Fruit fly (Drosophila melanogaster) whole organism, embryonic: ENCODE data around the gene SrpRbeta.

ENCODE experiments used
- Adf1 ChIP-seq: fragments of 200-800 bp; sonication (Bioruptor generic); IDR thresholded peaks from 2 replicates; pipeline ENCODE4 v1.3.6; 2022; ENCODE audit warnings: missing biosample characterization, missing genetic modification characterization
- Asciz ChIP-seq: fragments of 200-800 bp; sonication (Bioruptor generic); optimal IDR thresholded peaks from 2 replicates; lab custom pipeline; 2017; ENCODE audit warnings: missing biosample characterization, mild to moderate bottlenecking, missing genetic modification characterization, missing genetic modification reagents
- Bgb ChIP-seq: fragments of 200-800 bp; sonication (Bioruptor generic); IDR thresholded peaks from 2 replicates; pipeline ENCODE4 v1.3.6; 2022; ENCODE audit warnings: missing biosample characterization, missing genetic modification characterization; ENCODE audit not compliant: partially characterized antibody
- CG10321 ChIP-seq: fragments of 200-800 bp; sonication (Bioruptor generic); IDR thresholded peaks from 2 replicates; pipeline ENCODE4 v1.3.6; 2022; ENCODE audit warnings: missing biosample characterization, missing genetic modification characterization
- CG10543 ChIP-seq: fragments of 200-800 bp; sonication (Bioruptor generic); optimal IDR thresholded peaks from 3 replicates; lab custom pipeline; 2017; ENCODE audit warnings: missing biosample characterization, mild to moderate bottlenecking, missing genetic modification characterization, moderate library complexity
- CG12071 ChIP-seq: fragments of 200-800 bp; sonication (Bioruptor generic); optimal IDR thresholded peaks from 3 replicates; lab custom pipeline; 2018; ENCODE audit warnings: missing biosample characterization, mild to moderate bottlenecking, missing genetic modification characterization
- CG13624 ChIP-seq: fragments of 200-800 bp; sonication (Bioruptor generic); optimal IDR thresholded peaks from 2 replicates; lab custom pipeline; 2016; ENCODE audit warnings: missing biosample characterization, missing genetic modification characterization
- CG14050 ChIP-seq: fragments of 200-800 bp; sonication (Bioruptor generic); IDR thresholded peaks from 3 replicates; pipeline ENCODE4 v1.3.6; 2022; ENCODE audit warnings: missing biosample characterization, missing genetic modification characterization
- CG14710 ChIP-seq: fragments of 200-800 bp; sonication (Bioruptor generic); optimal IDR thresholded peaks from 3 replicates; lab custom pipeline; 2019; ENCODE audit warnings: missing biosample characterization, mild to moderate bottlenecking, missing genetic modification characterization, moderate library complexity
- CG2678 ChIP-seq: fragments of 200-800 bp; sonication (Bioruptor generic); optimal IDR thresholded peaks from 3 replicates; lab custom pipeline; 2019; ENCODE audit warnings: missing biosample characterization, mild to moderate bottlenecking, missing genetic modification characterization, moderate library complexity
- CG33213 ChIP-seq: fragments of 200-800 bp; sonication (Bioruptor generic); optimal IDR thresholded peaks from 3 replicates; lab custom pipeline; 2016; ENCODE audit warnings: missing biosample characterization, missing genetic modification characterization
- CG4617 ChIP-seq: fragments of 200-800 bp; sonication (Bioruptor generic); optimal IDR thresholded peaks from 3 replicates; lab custom pipeline; 2016; ENCODE audit warnings: missing biosample characterization, missing genetic modification characterization, borderline replicate concordance
- CG6254 ChIP-seq: fragments of 200-800 bp; sonication (Bioruptor generic); optimal IDR thresholded peaks from 3 replicates; lab custom pipeline; 2017; ENCODE audit warnings: mild to moderate bottlenecking, missing biosample characterization, missing genetic modification reagents, missing genetic modification characterization
- CG7556 ChIP-seq: fragments of 200-800 bp; sonication (Bioruptor generic); optimal IDR thresholded peaks from 2 replicates; lab custom pipeline; 2017; ENCODE audit warnings: missing biosample characterization, mild to moderate bottlenecking, missing genetic modification characterization
- CG7963 ChIP-seq: fragments of 200-800 bp; sonication (Bioruptor generic); IDR thresholded peaks from 3 replicates; pipeline ENCODE4 v1.3.6; 2022; ENCODE audit warnings: missing biosample characterization, missing genetic modification characterization; ENCODE audit not compliant: partially characterized antibody
- CG8281 ChIP-seq: fragments of 200-800 bp; sonication (Bioruptor generic); optimal IDR thresholded peaks from 2 replicates; lab custom pipeline; 2018; ENCODE audit warnings: missing biosample characterization, mild to moderate bottlenecking, missing genetic modification characterization, moderate library complexity
- CG8944 ChIP-seq: fragments of 200-800 bp; sonication (Bioruptor generic); optimal IDR thresholded peaks from 3 replicates; lab custom pipeline; 2016; ENCODE audit warnings: missing biosample characterization, missing genetic modification characterization
- CG9797 ChIP-seq: fragments of 200-800 bp; sonication (Bioruptor generic); optimal IDR thresholded peaks from 3 replicates; lab custom pipeline; 2018; ENCODE audit warnings: missing biosample characterization, mild to moderate bottlenecking, missing genetic modification characterization
- CHES-1-like ChIP-seq: fragments of 200-800 bp; sonication (Bioruptor generic); optimal IDR thresholded peaks from 2 replicates; lab custom pipeline; 2016; ENCODE audit warnings: missing biosample characterization, missing genetic modification characterization
- CrebB ChIP-seq: fragments of 200-800 bp; sonication (Bioruptor generic); optimal IDR thresholded peaks from 3 replicates; lab custom pipeline; 2018; ENCODE audit warnings: missing biosample characterization, mild to moderate bottlenecking, missing genetic modification characterization
- Dad ChIP-seq: fragments of 200-800 bp; sonication (Bioruptor generic); optimal IDR thresholded peaks from 3 replicates; lab custom pipeline; 2016; ENCODE audit warnings: missing biosample characterization, missing genetic modification characterization
- Dfd ChIP-seq, 2 experiments: fragments of >200 bp; optimal IDR thresholded peaks; 2 replicates each; lab custom pipeline; 2017; ENCODE audit warnings: missing biosample characterization in 2 of 2, missing genetic modification characterization in 2 of 2
- Hey ChIP-seq: fragments of 200-800 bp; sonication (Bioruptor generic); optimal IDR thresholded peaks from 3 replicates; lab custom pipeline; 2018; ENCODE audit warnings: missing biosample characterization, mild to moderate bottlenecking, missing genetic modification characterization
- Hr39 ChIP-seq: fragments of >200 bp; optimal IDR thresholded peaks from 2 replicates; lab custom pipeline; 2017
- MTF-1 ChIP-seq: fragments of 200-800 bp; sonication (Bioruptor generic); optimal IDR thresholded peaks from 2 replicates; lab custom pipeline; 2018; ENCODE audit warnings: missing biosample characterization, mild to moderate bottlenecking, missing genetic modification characterization, borderline replicate concordance
- Meics ChIP-seq: fragments of 200-800 bp; sonication (Bioruptor generic); optimal IDR thresholded peaks from 2 replicates; lab custom pipeline; 2017; ENCODE audit warnings: missing biosample characterization, mild to moderate bottlenecking, missing genetic modification characterization
- Mes4 ChIP-seq: fragments of 200-800 bp; sonication (Bioruptor generic); optimal IDR thresholded peaks from 2 replicates; lab custom pipeline; 2016; ENCODE audit warnings: missing biosample characterization, missing genetic modification characterization
- Six4 ChIP-seq: fragments of 200-800 bp; sonication (Bioruptor generic); optimal IDR thresholded peaks from 2 replicates; lab custom pipeline; 2016; ENCODE audit warnings: missing biosample characterization, missing genetic modification characterization
- ac ChIP-seq: fragments of 200-800 bp; sonication (Bioruptor generic); optimal IDR thresholded peaks from 3 replicates; lab custom pipeline; 2017; ENCODE audit warnings: missing biosample characterization, mild to moderate bottlenecking, missing genetic modification characterization
- cad ChIP-seq: fragments of >200 bp; optimal IDR thresholded peaks from 2 replicates; lab custom pipeline; 2017; ENCODE audit warnings: missing biosample characterization, missing genetic modification characterization
- croc ChIP-seq: fragments of 200-800 bp; sonication (Bioruptor generic); conservative IDR thresholded peaks from 3 replicates; pipeline ENCODE4 v1.3.6; 2022; ENCODE audit warnings: missing biosample characterization, missing genetic modification characterization
- crol ChIP-seq: fragments of 200-800 bp; sonication (Bioruptor generic); IDR thresholded peaks from 2 replicates; pipeline ENCODE4 v1.3.6; 2022; ENCODE audit warnings: missing biosample characterization, missing genetic modification characterization
- dimm ChIP-seq: fragments of 200-800 bp; sonication (Bioruptor generic); IDR thresholded peaks from 2 replicates; pipeline ENCODE4 v1.3.6; 2022; ENCODE audit warnings: missing biosample characterization, missing genetic modification characterization
- dmrt11E ChIP-seq: fragments of 200-800 bp; sonication (Bioruptor generic); optimal IDR thresholded peaks from 3 replicates; lab custom pipeline; 2018; ENCODE audit warnings: missing biosample characterization, mild to moderate bottlenecking, missing genetic modification characterization, moderate library complexity
- grn ChIP-seq: fragments of 200-800 bp; sonication (Bioruptor generic); optimal IDR thresholded peaks from 3 replicates; lab custom pipeline; 2017; ENCODE audit warnings: missing biosample characterization, missing genetic modification characterization
- gsb ChIP-seq: fragments of 200-800 bp; sonication (Bioruptor generic); IDR thresholded peaks from 2 replicates; pipeline ENCODE4 v1.3.6; 2022; ENCODE audit warnings: missing biosample characterization, missing genetic modification characterization
- hth ChIP-seq: fragments of >200 bp; optimal IDR thresholded peaks from 2 replicates; lab custom pipeline; 2017; ENCODE audit warnings: inconsistent platforms
- insv ChIP-seq, 2 experiments: fragments of 200-800 bp; sonication (Bioruptor generic); optimal IDR thresholded peaks; 3 replicates each; lab custom pipeline; 2016 to 2018; ENCODE audit warnings: missing biosample characterization in 2 of 2, missing genetic modification characterization in 2 of 2
- kni ChIP-seq: fragments of 200-800 bp; sonication (Bioruptor generic); optimal IDR thresholded peaks from 3 replicates; lab custom pipeline; 2017; ENCODE audit warnings: mild to moderate bottlenecking, missing biosample characterization, missing genetic modification reagents, missing genetic modification characterization
- maf-S ChIP-seq: fragments of 200-800 bp; sonication (Bioruptor generic); optimal IDR thresholded peaks from 2 replicates; lab custom pipeline; 2016; ENCODE audit warnings: missing biosample characterization, missing genetic modification characterization
- mam ChIP-seq: fragments of 200-800 bp; sonication (Bioruptor generic); optimal IDR thresholded peaks from 3 replicates; lab custom pipeline; 2016; ENCODE audit warnings: missing biosample characterization, missing genetic modification characterization
- nmo ChIP-seq: fragments of 200-800 bp; sonication (Bioruptor generic); optimal IDR thresholded peaks from 2 replicates; lab custom pipeline; 2018; ENCODE audit warnings: missing biosample characterization, mild to moderate bottlenecking, missing genetic modification characterization, moderate library complexity
- pb ChIP-seq: fragments of 200-800 bp; sonication (Bioruptor generic); optimal IDR thresholded peaks from 3 replicates; lab custom pipeline; 2016; ENCODE audit warnings: missing biosample characterization, missing genetic modification characterization
- pita ChIP-seq: fragments of 200-800 bp; sonication (Bioruptor generic); optimal IDR thresholded peaks from 2 replicates; lab custom pipeline; 2017; ENCODE audit warnings: missing biosample characterization, mild to moderate bottlenecking, missing genetic modification characterization
- pzg ChIP-seq: fragments of 200-800 bp; sonication (Bioruptor generic); optimal IDR thresholded peaks from 3 replicates; lab custom pipeline; 2018; ENCODE audit warnings: missing biosample characterization, mild to moderate bottlenecking, missing genetic modification characterization, moderate library complexity
- sima ChIP-seq: fragments of 200-800 bp; sonication (Bioruptor generic); optimal IDR thresholded peaks from 2 replicates; lab custom pipeline; 2016; ENCODE audit warnings: missing biosample characterization, missing genetic modification characterization
- slp2 ChIP-seq: fragments of 200-800 bp; sonication (Bioruptor generic); optimal IDR thresholded peaks from 2 replicates; lab custom pipeline; 2016; ENCODE audit warnings: missing biosample characterization, missing genetic modification characterization
- so ChIP-seq: fragments of 200-800 bp; sonication (Bioruptor generic); IDR thresholded peaks from 3 replicates; pipeline ENCODE4 v1.3.6; 2022; ENCODE audit warnings: missing biosample characterization, missing genetic modification characterization
- vnd ChIP-seq: fragments of 200-800 bp; sonication (Bioruptor generic); IDR thresholded peaks from 3 replicates; pipeline ENCODE4 v1.3.6; 2022; ENCODE audit warnings: missing biosample characterization, missing genetic modification characterization; ENCODE audit not compliant: partially characterized antibody
- zfh1 ChIP-seq: fragments of 200-800 bp; sonication (Bioruptor generic); IDR thresholded peaks from 3 replicates; pipeline ENCODE4 v1.3.6; 2022; ENCODE audit warnings: missing biosample characterization, missing genetic modification characterization

SrpRbeta gene

DNA sequence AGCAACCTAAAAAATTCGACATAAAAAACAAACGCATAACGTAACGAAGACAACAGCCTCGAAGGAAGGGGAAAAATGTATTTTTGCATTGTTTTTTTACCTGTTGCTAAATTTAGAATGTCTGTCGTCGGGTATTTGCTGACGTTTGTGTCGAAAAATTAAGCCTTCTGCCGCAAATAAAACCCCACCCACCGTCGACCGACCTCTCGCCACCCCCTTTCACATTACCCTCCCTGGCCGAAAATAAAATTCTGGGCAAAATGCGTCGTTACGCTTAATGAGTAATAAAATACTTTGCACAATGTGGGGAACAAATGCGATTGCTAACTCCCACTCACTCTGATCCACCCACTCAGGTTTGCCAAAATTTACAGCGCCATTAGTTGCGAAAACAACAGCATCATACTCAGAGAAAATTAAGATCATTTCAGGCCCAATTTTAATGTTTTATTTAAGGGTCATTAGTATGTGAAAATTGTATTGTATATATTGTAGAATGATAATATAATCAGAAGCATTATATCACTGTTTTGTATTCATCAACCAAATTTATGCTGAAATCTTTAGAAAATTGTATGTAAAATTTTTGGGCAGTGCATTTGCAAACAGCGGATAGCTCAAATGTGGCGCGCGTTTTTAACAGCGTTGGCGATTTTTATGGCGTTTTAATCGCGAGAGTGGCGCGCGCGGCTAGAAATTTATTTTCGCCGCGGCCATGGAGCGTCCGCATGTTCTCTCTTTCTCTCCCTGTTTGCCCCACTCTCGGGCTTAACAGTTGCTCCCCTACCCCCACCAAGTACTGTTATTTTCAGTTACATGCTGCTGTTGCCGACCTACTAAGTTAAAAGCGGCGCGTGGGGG is 47.6 kb downstream of the SrpRbeta start (continued):
- no peak for TF ChIP-seq Dfd (GFP tag; optimal IDR thresholded peaks at IDR 0.05; lab: Kevin White, UChicago)
- no peak for TF ChIP-seq dimm (GFP tag; lab: Robert Waterston, UW)
- TF ChIP-seq cad (GFP tag; lab: Kevin White, UChicago) = no peak
- TF ChIP-seq CG14050 (GFP tag; lab: Robert Waterston, UW) = no peak; the same call in 2 of the 3 replicates
- TF ChIP-seq croc (GFP tag; lab: Robert Waterston, UW) = no peak
- TF ChIP-seq zfh1 (GFP tag; lab: Robert Waterston, UW) = peak; percentile 48; the same call in 1 of the 3 replicates
- TF ChIP-seq MTF-1 = no peak
- no peak for TF ChIP-seq CHES-1-like (GFP tag; lab: Kevin White, UChicago)
- TF ChIP-seq CG7963 = no peak
- no peak for TF ChIP-seq CG12071 (GFP tag; lab: Kevin White, UChicago)
- TF ChIP-seq CG8281 (tag; lab: Kevin White, UChicago) = no peak
- TF ChIP-seq sima (GFP tag; lab: Kevin White, UChicago) = no peak
- TF ChIP-seq slp2 = no peak
- peak; percentile 28 for TF ChIP-seq CrebB (tag; lab: Kevin White, UChicago)
- TF ChIP-seq kni (GFP tag; lab: Kevin White, UChicago) = no peak
- no peak for TF ChIP-seq Hey
- no peak for TF ChIP-seq hth (lab: Kevin White, UChicago)
- TF ChIP-seq nmo (GFP tag; lab: Kevin White, UChicago) = peak; percentile 38
- no peak for TF ChIP-seq dmrt11E (tag; lab: Kevin White, UChicago)
- TF ChIP-seq CG4617 (GFP tag; lab: Kevin White, UChicago) = no peak
- no peak for TF ChIP-seq ac (GFP tag; lab: Kevin White, UChicago)
- no peak for TF ChIP-seq CG9797 (GFP tag; lab: Kevin White, UChicago)
- no peak for TF ChIP-seq gsb (GFP tag; lab: Robert Waterston, UW)
- TF ChIP-seq grn (GFP tag; lab: Kevin White, UChicago) = no peak
- TF ChIP-seq pita = no peak
- TF ChIP-seq Asciz = no peak
- TF ChIP-seq Mes4 (GFP tag; lab: Kevin White, UChicago) = no peak
- peak; percentile 60 for TF ChIP-seq Adf1 (GFP tag; lab: Robert Waterston, UW)
- no peak for TF ChIP-seq CG8944 (GFP tag; lab: Kevin White, UChicago)
- no peak for TF ChIP-seq CG6254
- TF ChIP-seq mam (GFP tag; lab: Kevin White, UChicago) = no peak
- peak; percentile 95 for TF ChIP-seq crol (GFP tag; lab: Robert Waterston, UW)
- no peak for TF ChIP-seq pzg (GFP tag; lab: Kevin White, UChicago)
- no peak for TF ChIP-seq Dad (GFP tag; lab: Kevin White, UChicago)
- peak; percentile 70 for TF ChIP-seq CG13624 (GFP tag; lab: Kevin White, UChicago)
- TF ChIP-seq CG10321 = no peak
- no peak for TF ChIP-seq Hr39 (lab: Kevin White, UChicago)
- TF ChIP-seq CG33213 (GFP tag; lab: Kevin White, UChicago) = no peak
- no peak for TF ChIP-seq vnd (GFP tag; lab: Robert Waterston, UW)
- TF ChIP-seq CG10543 (GFP tag; lab: Kevin White, UChicago) = peak; percentile 59
- TF ChIP-seq CG2678 = peak; percentile 62
- TF ChIP-seq pb (GFP tag; lab: Kevin White, UChicago) = no peak
- peak; percentile 21 for TF ChIP-seq maf-S (GFP tag; lab: Kevin White, UChicago)
- TF ChIP-seq insv (GFP tag; optimal IDR thresholded peaks at IDR 0.05; lab: Kevin White, UChicago) = no peak
- 0 out of 3 replicates have a peak, but pooled peaks have one; percentile 36 for TF ChIP-seq so (GFP tag; lab: Robert Waterston, UW)
- no peak for TF ChIP-seq CG14710
- no peak for TF ChIP-seq Six4 (GFP tag; lab: Kevin White, UChicago)
- TF ChIP-seq Bgb (GFP tag; lab: Robert Waterston, UW) = peak; percentile 22; the same call in 1 of the 2 replicates
- peak; percentile 70 for TF ChIP-seq Meics (GFP tag; lab: Kevin White, UChicago)
- peak; percentile 28 for TF ChIP-seq CG7556 (GFP tag; lab: Kevin White, UChicago)
